Worm (Caenorhabditis elegans) whole organism, L4 larva: ENCODE data around the gene Y37E11B.2.

Experiments used
- T20F7.1 ChIP-seq: fragments of 200-800 bp; sonication (Bioruptor generic); optimal IDR thresholded peaks from 2 replicates; lab custom pipeline; 2018; ENCODE audit warnings: mild to moderate bottlenecking, missing genetic modification characterization, missing compliant biosample characterization
- aly-2 ChIP-seq: sonication (generic microtip); optimal IDR thresholded peaks from 2 replicates; lab custom pipeline; 2018; ENCODE audit warnings: missing biosample characterization, missing genetic modification characterization
- ama-1 ChIP-seq: fragments of 150-350 bp; optimal IDR thresholded peaks from 2 replicates; lab custom pipeline; 2014; ENCODE audit warnings: inconsistent platforms, mixed read lengths
- daf-8 ChIP-seq: fragments of 200-800 bp; sonication (Bioruptor generic); IDR thresholded peaks from 2 replicates; pipeline ENCODE4 v1.3.6; 2022; ENCODE audit warnings: missing genetic modification characterization, missing compliant biosample characterization
- dve-1 ChIP-seq: sonication (generic microtip); optimal IDR thresholded peaks from 2 replicates; lab custom pipeline; 2017; ENCODE audit warnings: antibody characterized with exemption, mild to moderate bottlenecking, missing genetic modification characterization, missing compliant biosample characterization; ENCODE audit not compliant: insufficient read depth
- fos-1 ChIP-seq: fragments of 150-350 bp; optimal IDR thresholded peaks from 2 replicates; lab custom pipeline; 2014; ENCODE audit warnings: missing biosample characterization, missing genetic modification characterization
- lim-7 ChIP-seq: fragments of 200-800 bp; sonication (Bioruptor generic); IDR thresholded peaks from 2 replicates; pipeline ENCODE4 v1.3.6; 2022; ENCODE audit warnings: missing genetic modification characterization, missing compliant biosample characterization
- lin-15B ChIP-seq: fragments of 150-350 bp; sonication (generic microtip); optimal IDR thresholded peaks from 3 replicates; lab custom pipeline; 2014; ENCODE audit warnings: missing biosample characterization, missing genetic modification characterization
- nhr-10 ChIP-seq: fragments of 150-350 bp; optimal IDR thresholded peaks from 2 replicates; lab custom pipeline; 2014; ENCODE audit warnings: missing biosample characterization, missing genetic modification characterization
- snpc-4 ChIP-seq: fragments of 150-350 bp; optimal IDR thresholded peaks from 2 replicates; lab custom pipeline; 2014; ENCODE audit warnings: missing biosample characterization, missing genetic modification characterization
- unc-62 ChIP-seq, 3 experiments: fragments of 150-350 bp in 1 of 3; sonication (generic microtip); optimal IDR thresholded peaks in 2 of 3; peaks in 1 of 3; 1 replicate in 1 of 3; 2 replicates in 2 of 3; lab custom pipeline; 2014 to 2017; ENCODE audit warnings: missing biosample characterization in 3 of 3, missing genetic modification characterization in 3 of 3, missing genetic modification reagents in 3 of 3, missing genotype in 1 of 3

DNA sequence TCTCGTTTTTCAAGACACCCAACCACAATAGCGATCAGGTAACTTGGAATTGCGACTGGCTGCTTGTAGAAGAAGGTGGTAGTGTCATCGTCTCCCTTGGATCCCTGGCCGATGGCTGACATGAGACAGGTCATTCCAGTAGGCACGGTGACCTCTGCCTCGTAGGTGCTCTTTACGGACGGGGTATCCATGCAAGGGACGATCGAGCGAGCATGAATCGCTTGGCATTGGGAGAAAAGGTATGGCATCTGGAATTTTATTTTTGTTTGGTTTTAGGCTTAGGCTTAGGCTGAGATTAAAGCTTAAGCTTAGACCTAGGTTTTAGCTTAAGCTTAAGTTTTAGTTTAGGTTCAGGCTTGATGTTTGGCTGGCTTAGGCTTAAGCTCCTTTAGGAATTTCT is 32.7 kb downstream of the Y37E11B.2 start:
- TF ChIP-seq aly-2 (tag; lab: Kevin White, UChicago) (no peak), nhr-10 (no peak), snpc-4 (tag; lab: Kevin White, UChicago) (no peak), dve-1 (tag; lab: Kevin White, UChicago) (no peak), daf-8 (GFP tag; lab: Robert Waterston, UW) (no peak), ama-1 (lab: Kevin White, UChicago) (no peak), lin-15B (tag; lab: Kevin White, UChicago) (no peak), T20F7.1 (no peak), unc-62 (GFP tag; optimal IDR thresholded peaks at IDR 0.05 in 1 of 2; lab: Kevin White, UChicago) (no peak), unc-62 (tag; optimal IDR thresholded peaks at IDR 0.05; lab: Kevin White, UChicago) (no peak), fos-1 (no peak), lim-7 (no peak)
